Fruit fly (Drosophila melanogaster) Kc167 (cell line): Measurements from ENCODE around the gene Sp1.

Source experiments
- insv ChIP-seq: fragments of >200 bp; optimal IDR thresholded peaks from 3 replicates; lab custom pipeline; 2018; ENCODE audit warnings: missing external identifiers
- ttk ChIP-seq: sonication (Bioruptor generic); optimal IDR thresholded peaks from 2 replicates; lab custom pipeline; 2017; ENCODE audit warnings: missing external identifiers

DNA sequence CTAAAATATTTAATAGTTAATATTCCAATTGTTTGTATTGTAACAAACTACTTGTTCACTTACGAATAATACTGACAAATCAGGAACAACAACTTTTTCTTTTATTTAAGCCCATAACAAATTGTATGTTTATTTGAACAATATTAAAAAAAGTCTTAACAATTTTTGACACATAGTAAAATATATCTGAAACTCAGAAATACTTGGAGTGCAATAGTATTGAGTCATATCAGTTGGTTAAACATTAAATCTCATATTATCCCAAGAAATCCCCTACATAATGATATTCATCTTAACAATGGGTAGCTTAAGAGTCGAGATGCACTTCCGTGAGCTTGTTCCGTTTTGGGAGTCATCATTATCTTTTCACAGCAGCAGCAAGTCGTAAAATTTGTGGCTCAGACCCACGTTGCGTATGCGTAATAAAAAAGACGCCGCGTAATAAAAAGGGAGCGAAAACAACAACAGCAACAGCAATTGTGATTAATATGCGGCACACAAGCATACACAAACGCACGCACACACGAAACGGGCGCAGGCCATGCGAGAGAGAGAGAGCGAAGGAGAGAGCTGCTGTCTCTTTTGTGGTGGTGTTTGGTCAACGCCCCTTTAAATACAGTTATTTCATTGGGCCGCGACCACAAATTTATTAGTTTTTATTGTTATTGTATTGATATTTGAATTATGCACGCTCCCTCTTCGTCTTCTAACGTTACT lies 37.0 kb upstream of the Sp1 start:
- TF ChIP-seq insv (no peak), ttk (lab: Kevin White, UChicago) (no peak)
